Fruit fly (Drosophila melanogaster): ENCODE data around the gene CalpC.

CalpC gene

DNA sequence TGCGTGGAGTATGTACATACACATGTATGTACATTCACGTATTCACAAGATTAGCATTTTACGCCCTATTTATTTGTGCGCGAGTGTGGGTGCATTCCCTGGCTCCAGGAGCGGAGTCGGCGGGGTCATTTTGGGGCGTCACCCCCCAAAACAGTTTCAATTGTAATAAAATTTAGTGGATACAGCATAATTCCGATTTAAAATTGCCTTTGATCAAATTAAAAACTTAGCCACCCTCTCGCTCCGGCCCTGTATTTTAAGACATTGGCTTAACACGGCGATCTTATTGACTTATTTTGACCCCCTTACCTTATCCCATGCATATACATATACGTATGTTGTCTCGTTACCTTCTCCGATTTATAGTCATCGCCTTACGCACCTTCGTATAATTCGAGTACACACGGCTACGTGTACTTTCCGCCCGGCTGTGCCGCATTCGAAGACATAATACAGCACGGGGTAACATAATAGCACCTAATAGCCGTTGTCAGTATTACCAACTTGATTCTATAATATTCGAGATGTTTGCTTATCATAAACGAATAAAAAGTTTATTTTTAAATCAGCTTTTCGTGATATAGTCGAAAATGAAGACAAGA lies 46.1 kb upstream of the CalpC start (continued):
- TF ChIP-seq crp (GFP tag; optimal IDR thresholded peaks at IDR 0.05) (peak in 1 of 2 experiments; percentile 8), bowl (GFP tag; IDR thresholded peaks at IDR 0.05) (0 out of 2 replicates have a peak, but pooled peaks have one; percentile 51), Mrtf (GFP tag; IDR thresholded peaks at IDR 0.05) (peak; percentile 89), ab (GFP tag; optimal IDR thresholded peaks at IDR 0.05) (peak; percentile 43), crc (GFP tag; optimal IDR thresholded peaks at IDR 0.05) (peak; percentile 88), gcm2 (GFP tag; optimal IDR thresholded peaks at IDR 0.05) (peak; percentile 56), lilli (GFP tag; optimal IDR thresholded peaks at IDR 0.05) (peak; percentile 90), en (GFP tag; optimal IDR thresholded peaks at IDR 0.05) (peak; percentile 67), CG10565 (GFP tag; optimal IDR thresholded peaks at IDR 0.05) (peak; percentile 4), NK7.1 (GFP tag; optimal IDR thresholded peaks at IDR 0.05) (peak; percentile 68), HmgD (GFP tag; optimal IDR thresholded peaks at IDR 0.05) (peak; percentile 41), CG12104 (GFP tag; optimal IDR thresholded peaks at IDR 0.05) (peak; percentile 44), CG10274 (GFP tag; optimal IDR thresholded peaks at IDR 0.05) (peak; percentile 64), CG33213 (GFP tag; optimal IDR thresholded peaks at IDR 0.05) (peak; percentile 70), CTCF (GFP tag; optimal IDR thresholded peaks at IDR 0.05) (peak; percentile 48), bigmax (GFP tag; optimal IDR thresholded peaks at IDR 0.05) (no peak), CG31441 (GFP tag; IDR thresholded peaks at IDR 0.05) (peak; percentile 49), HLH4C (GFP tag; IDR thresholded peaks at IDR 0.05; ENCODE audit: partially characterized antibody) (0 out of 3 replicates have a peak, but pooled peaks have one; percentile 19), gsb-n (tag; optimal IDR thresholded peaks at IDR 0.05) (peak; percentile 37), phol (tag; optimal IDR thresholded peaks at IDR 0.05) (peak; percentile 82), Hr51 (GFP tag; optimal IDR thresholded peaks at IDR 0.05) (peak; percentile 14 to 68), CG6254 (GFP tag; optimal IDR thresholded peaks at IDR 0.05) (peak; percentile 43), CG7357 (GFP tag; IDR thresholded peaks at IDR 0.05) (peak; percentile 80)

DNA sequence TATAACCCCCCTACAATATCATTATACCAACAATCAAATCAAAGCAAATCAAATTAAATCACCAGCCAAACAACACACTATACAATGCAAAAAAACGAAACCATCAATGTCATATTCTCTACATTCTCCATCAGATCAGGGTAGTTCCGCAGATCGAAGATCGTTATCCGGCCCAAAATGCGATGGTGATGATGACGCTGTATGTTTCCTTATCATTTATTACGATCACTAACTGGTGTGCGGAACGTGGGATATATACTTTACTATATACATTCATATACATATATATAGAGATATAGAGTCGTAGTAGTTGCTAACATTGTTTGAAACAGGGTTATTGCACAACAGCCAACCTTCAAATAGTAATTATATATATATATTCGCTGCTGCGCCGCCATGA lies 44.3 kb upstream of the CalpC start:
- TF ChIP-seq CG13894 (tag; optimal IDR thresholded peaks at IDR 0.05) (peak; percentile 78), hb (GFP tag; IDR thresholded peaks at IDR 0.05; ENCODE audit: partially characterized antibody) (no peak), grn (GFP tag; optimal IDR thresholded peaks at IDR 0.05) (peak; percentile 60), CG6813 (GFP tag; optimal IDR thresholded peaks at IDR 0.05) (peak; percentile 10), btn (GFP tag; optimal IDR thresholded peaks at IDR 0.05) (no peak), Pdp1 (GFP tag; optimal IDR thresholded peaks at IDR 0.05) (peak in 1 of 2 experiments; percentile 44)

DNA sequence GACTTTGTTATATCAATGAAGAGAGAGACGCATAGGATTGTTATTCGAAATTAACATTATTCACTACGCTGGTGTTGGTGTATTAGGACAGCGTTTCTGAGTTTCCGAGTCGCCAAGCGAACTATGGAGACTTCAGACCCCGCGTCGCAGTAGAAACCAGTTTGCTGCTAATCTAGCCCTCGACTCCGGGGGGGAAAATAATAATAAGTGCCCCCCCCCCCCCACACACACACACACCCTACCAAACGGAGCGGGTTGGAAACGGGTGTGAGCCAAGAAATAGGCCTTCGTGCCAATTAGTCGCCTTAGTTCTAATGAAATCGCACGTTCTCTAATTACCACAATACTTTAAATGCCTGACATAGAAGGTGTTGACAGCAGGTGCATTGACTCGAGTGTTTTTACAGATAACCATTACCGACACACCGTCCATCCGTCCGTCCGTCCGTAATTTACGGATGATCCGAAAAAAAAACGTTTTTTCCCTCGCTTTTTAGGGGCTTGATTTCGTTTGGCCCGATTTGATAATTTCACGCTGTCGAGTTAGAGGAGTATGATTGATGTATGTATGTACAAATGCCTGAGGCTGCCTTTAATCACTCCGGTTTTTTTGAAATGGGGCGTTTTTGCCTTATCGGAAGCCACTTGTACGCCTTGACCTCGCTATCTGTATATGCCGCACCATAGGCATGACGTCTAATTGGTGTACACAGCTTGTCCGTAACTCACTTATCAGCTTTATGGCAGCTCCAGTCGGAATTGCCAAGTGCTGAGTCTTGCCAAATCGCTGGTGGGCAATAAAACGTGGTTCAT lies 43.6 kb upstream of the CalpC start:
- peak; percentile 11 for TF ChIP-seq CG4328 (GFP tag; optimal IDR thresholded peaks at IDR 0.05)
- peak; percentile 47 for TF ChIP-seq lab (GFP tag; optimal IDR thresholded peaks at IDR 0.05)
- TF ChIP-seq vvl (GFP tag; IDR thresholded peaks at IDR 0.05): 0 out of 2 replicates have a peak, but pooled peaks have one; percentile 34
- peak; percentile 88 for TF ChIP-seq exex (tag; optimal IDR thresholded peaks at IDR 0.05)
- no peak for TF ChIP-seq Trl (optimal IDR thresholded peaks at IDR 0.05)
- no peak for TF ChIP-seq Trl (GFP tag; optimal IDR thresholded peaks at IDR 0.05)
- TF ChIP-seq CG6254 (GFP tag; optimal IDR thresholded peaks at IDR 0.05): no peak
- no peak for TF ChIP-seq Kr (GFP tag; optimal IDR thresholded peaks at IDR 0.05)
- peak; percentile 56; the same call in 1 of the 2 replicates for TF ChIP-seq CG32767 (GFP tag; IDR thresholded peaks at IDR 0.05)
- TF ChIP-seq chinmo (GFP tag; IDR thresholded peaks at IDR 0.05; ENCODE audit: partially characterized antibody): 0 out of 4 replicates have a peak, but pooled peaks have one; percentile 53
- TF ChIP-seq Hr78 (GFP tag; optimal IDR thresholded peaks at IDR 0.05): peak in 1 of 2 experiments; percentile 68
- no peak for TF ChIP-seq tx (GFP tag; optimal IDR thresholded peaks at IDR 0.05)
- TF ChIP-seq CG34376 (GFP tag; optimal IDR thresholded peaks at IDR 0.05): peak; percentile 97
- TF ChIP-seq ftz-f1 (GFP tag; optimal IDR thresholded peaks at IDR 0.05): peak; percentile 39
- TF ChIP-seq oc (tag; optimal IDR thresholded peaks at IDR 0.05): peak; percentile 24
- TF ChIP-seq en (GFP tag; optimal IDR thresholded peaks at IDR 0.05): no peak
- TF ChIP-seq CG12769 (tag; optimal IDR thresholded peaks at IDR 0.05): peak; percentile 42
- no peak for TF ChIP-seq CG9215 (GFP tag; IDR thresholded peaks at IDR 0.05)
- no peak for TF ChIP-seq bigmax (GFP tag; optimal IDR thresholded peaks at IDR 0.05)
- no peak for TF ChIP-seq Ets97D (GFP tag; optimal IDR thresholded peaks at IDR 0.05)
